Comparison of ENCODE assay signal across 2 fruit fly cellular contexts in genomic region chr3R:25495072-25495471, dm6.
TF ChIP-seq lines count a peak whose summit lies in the region.

Gene CG33494 (minus strand): TSS chr3R:25495161.

- TF ChIP-seq CTCF in whole organism, embryonic (GFP tag; optimal IDR thresholded peaks at IDR 0.05; lab: Kevin White, UChicago) = no peak

TF ChIP-seq in whole organism, embryonic, 481 proteins besides CTCF, POLR2A, EP300 and RAD21 (continues in another document):
- no peak for TF ChIP-seq ind (GFP tag; optimal IDR thresholded peaks at IDR 0.05; lab: Kevin White, UChicago)
- no peak for TF ChIP-seq Doc2 (GFP tag; IDR thresholded peaks at IDR 0.05; lab: Robert Waterston, UW)
- TF ChIP-seq CG12744 (GFP tag; optimal IDR thresholded peaks at IDR 0.05; lab: Kevin White, UChicago) = no peak
- no peak for TF ChIP-seq fd64A (GFP tag; optimal IDR thresholded peaks at IDR 0.05; lab: Kevin White, UChicago)
- no peak for TF ChIP-seq Six4 (GFP tag; optimal IDR thresholded peaks at IDR 0.05; lab: Kevin White, UChicago)
- no peak for TF ChIP-seq CG11085 (GFP tag; IDR thresholded peaks at IDR 0.05; lab: Robert Waterston, UW)
- no peak for TF ChIP-seq Sox100B (GFP tag; optimal IDR thresholded peaks at IDR 0.05; lab: Kevin White, UChicago)
- no peak for TF ChIP-seq ara (GFP tag; IDR thresholded peaks at IDR 0.05; lab: Robert Waterston, UW)
- TF ChIP-seq ato (GFP tag; IDR thresholded peaks at IDR 0.05; lab: Robert Waterston, UW; ENCODE audit: partially characterized antibody) = no peak
- TF ChIP-seq CG6254 (GFP tag; optimal IDR thresholded peaks at IDR 0.05; lab: Kevin White, UChicago) = no peak
- TF ChIP-seq CG17802 (tag; optimal IDR thresholded peaks at IDR 0.05; lab: Kevin White, UChicago) = peak; percentile 68
- TF ChIP-seq Xbp1 (GFP tag; optimal IDR thresholded peaks at IDR 0.05; lab: Kevin White, UChicago) = no peak
- no peak for TF ChIP-seq toy (GFP tag; IDR thresholded peaks at IDR 0.05; lab: Robert Waterston, UW)
- TF ChIP-seq CG34422 (GFP tag; IDR thresholded peaks at IDR 0.05; lab: Robert Waterston, UW) = no peak
- TF ChIP-seq CG17612 (GFP tag; IDR thresholded peaks at IDR 0.05; lab: Robert Waterston, UW) = no peak
- no peak for TF ChIP-seq pros (GFP tag; optimal IDR thresholded peaks at IDR 0.05; lab: Kevin White, UChicago)
- TF ChIP-seq gsb (GFP tag; IDR thresholded peaks at IDR 0.05; lab: Robert Waterston, UW) = no peak
- TF ChIP-seq CG4730 (GFP tag; IDR thresholded peaks at IDR 0.05; lab: Robert Waterston, UW) = no peak
- TF ChIP-seq CG17361 (GFP tag; IDR thresholded peaks at IDR 0.05; lab: Robert Waterston, UW) = no peak
- no peak for TF ChIP-seq Blimp-1 (GFP tag; optimal IDR thresholded peaks at IDR 0.05; lab: Kevin White, UChicago)
- TF ChIP-seq slbo (GFP tag; IDR thresholded peaks at IDR 0.05; lab: Robert Waterston, UW) = no peak
- no peak for TF ChIP-seq jing (GFP tag; optimal IDR thresholded peaks at IDR 0.05; lab: Kevin White, UChicago)
- TF ChIP-seq CG12769 (tag; optimal IDR thresholded peaks at IDR 0.05; lab: Kevin White, UChicago) = no peak
- TF ChIP-seq CG1603 (tag; optimal IDR thresholded peaks at IDR 0.05; lab: Kevin White, UChicago) = peak; percentile 24
- TF ChIP-seq CG4282 (GFP tag; optimal IDR thresholded peaks at IDR 0.05; lab: Kevin White, UChicago) = no peak
- TF ChIP-seq CG11723 (GFP tag; optimal IDR thresholded peaks at IDR 0.05; lab: Kevin White, UChicago) = no peak
- no peak for TF ChIP-seq CG14050 (GFP tag; IDR thresholded peaks at IDR 0.05; lab: Robert Waterston, UW)
- TF ChIP-seq pfk (GFP tag; optimal IDR thresholded peaks at IDR 0.05; lab: Kevin White, UChicago) = peak; percentile 59
- 0 out of 3 replicates have a peak, but pooled peaks have one; percentile 24 for TF ChIP-seq CG6791 (GFP tag; IDR thresholded peaks at IDR 0.05; lab: Robert Waterston, UW; ENCODE audit: partially characterized antibody)
- TF ChIP-seq gcm2 (GFP tag; optimal IDR thresholded peaks at IDR 0.05; lab: Kevin White, UChicago) = no peak
- TF ChIP-seq tna (GFP tag; IDR thresholded peaks at IDR 0.05; lab: Robert Waterston, UW; ENCODE audit: partially characterized antibody) = no peak
- no peak for TF ChIP-seq Abd-B (GFP tag; optimal IDR thresholded peaks at IDR 0.05; lab: Kevin White, UChicago)
- TF ChIP-seq tx (GFP tag; optimal IDR thresholded peaks at IDR 0.05; lab: Kevin White, UChicago) = no peak
- no peak for TF ChIP-seq CG7372 (GFP tag; IDR thresholded peaks at IDR 0.05; lab: Robert Waterston, UW)
- no peak for TF ChIP-seq D19B (GFP tag; optimal IDR thresholded peaks at IDR 0.05; lab: Kevin White, UChicago)
- no peak for TF ChIP-seq CG15696 (tag; optimal IDR thresholded peaks at IDR 0.05; lab: Kevin White, UChicago)
- no peak for TF ChIP-seq az2 (GFP tag; optimal IDR thresholded peaks at IDR 0.05; lab: Kevin White, UChicago)
- TF ChIP-seq wek (GFP tag; optimal IDR thresholded peaks at IDR 0.05; lab: Kevin White, UChicago) = no peak
- TF ChIP-seq lov (optimal IDR thresholded peaks at IDR 0.05; lab: Kevin White, UChicago) = no peak
- no peak for TF ChIP-seq lov (GFP tag; IDR thresholded peaks at IDR 0.05; lab: Robert Waterston, UW)
- no peak for TF ChIP-seq sd (tag; optimal IDR thresholded peaks at IDR 0.05; lab: Kevin White, UChicago)
- TF ChIP-seq CG10543 (GFP tag; optimal IDR thresholded peaks at IDR 0.05; lab: Kevin White, UChicago) = no peak
- no peak for TF ChIP-seq vvl (GFP tag; IDR thresholded peaks at IDR 0.05; lab: Robert Waterston, UW)
- no peak for TF ChIP-seq unpg (GFP tag; optimal IDR thresholded peaks at IDR 0.05; lab: Kevin White, UChicago)
- TF ChIP-seq stwl (tag; optimal IDR thresholded peaks at IDR 0.05; lab: Kevin White, UChicago) = peak; percentile 20
- TF ChIP-seq sr (GFP tag; IDR thresholded peaks at IDR 0.05; lab: Robert Waterston, UW) = no peak
- no peak for TF ChIP-seq CG2120 (GFP tag; optimal IDR thresholded peaks at IDR 0.05; lab: Kevin White, UChicago)
- TF ChIP-seq Aef1 (GFP tag; IDR thresholded peaks at IDR 0.05; lab: Robert Waterston, UW) = no peak

TF ChIP-seq in whole organism, wandering third instar larva, 38 proteins besides CTCF, POLR2A, EP300 and RAD21:
- TF ChIP-seq N (GFP tag; optimal IDR thresholded peaks at IDR 0.05; lab: Kevin White, UChicago) = peak; percentile 55
- TF ChIP-seq HLH106 (tag; optimal IDR thresholded peaks at IDR 0.05; lab: Kevin White, UChicago) = no peak
- TF ChIP-seq Hr83 (GFP tag; optimal IDR thresholded peaks at IDR 0.05; lab: Kevin White, UChicago; ENCODE audit: poor library complexity, severe bottlenecking) = no peak
- no peak for TF ChIP-seq Hnf4 (GFP tag; optimal IDR thresholded peaks at IDR 0.05; lab: Kevin White, UChicago)
- no peak for TF ChIP-seq dsf (GFP tag; optimal IDR thresholded peaks at IDR 0.05; lab: Kevin White, UChicago; ENCODE audit: borderline replicate concordance)
- TF ChIP-seq Rel (GFP tag; optimal IDR thresholded peaks at IDR 0.05; lab: Kevin White, UChicago) = no peak
- TF ChIP-seq Rel (tag; optimal IDR thresholded peaks at IDR 0.05; lab: Kevin White, UChicago) = no peak
TF ChIP-seq in whole organism, wandering third instar larva: peak in this region for 1.
